Fruit fly (Drosophila melanogaster) whole organism, wandering third instar larva: ENCODE data around the gene CG4496.

Source experiments
- CG32264 ChIP-seq: fragments of 200-800 bp; sonication (Bioruptor generic); optimal IDR thresholded peaks from 2 replicates; lab custom pipeline; 2016; ENCODE audit warnings: missing biosample characterization, missing genetic modification characterization
- Dfd ChIP-seq: fragments of >200 bp; optimal IDR thresholded peaks from 2 replicates; lab custom pipeline; 2017; ENCODE audit warnings: missing biosample characterization, missing genetic modification characterization
- dl ChIP-seq, 2 experiments: fragments of 175-275, 200-275 bp in 1 of 2; fragments of 200-275 bp in 1 of 2; sonication (Bioruptor generic); optimal IDR thresholded peaks; lab custom pipeline; 2018; ENCODE audit warnings: mild to moderate bottlenecking in 2 of 2, missing biosample characterization in 2 of 2, missing genetic modification characterization in 2 of 2, moderate library complexity in 2 of 2; ENCODE audit not compliant: partially characterized antibody in 2 of 2, insufficient read depth in 1 of 2
- usp ChIP-seq: fragments of >200 bp; optimal IDR thresholded peaks from 2 replicates; lab custom pipeline; 2017; ENCODE audit warnings: missing biosample characterization, missing genetic modification characterization

DNA sequence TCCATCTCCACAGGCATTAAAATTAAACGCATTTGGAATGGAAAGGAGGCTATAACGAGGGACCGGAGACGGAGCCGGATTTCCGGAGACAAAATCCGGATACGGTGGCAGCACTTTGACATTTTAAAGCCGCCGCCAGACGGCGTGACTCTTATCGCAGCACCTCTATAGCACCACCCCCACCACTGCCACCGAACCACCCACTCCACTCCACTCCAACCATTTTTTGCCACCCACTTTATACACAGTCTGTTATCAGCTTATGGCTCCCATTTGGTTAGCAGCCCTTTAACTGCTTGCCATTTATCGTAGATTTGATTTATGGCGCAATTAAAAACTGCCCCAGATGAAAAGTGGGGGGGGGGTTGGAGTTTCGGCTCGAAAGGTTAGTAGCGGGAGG is 20.8 kb downstream of the CG4496 start:
- TF ChIP-seq Dfd (GFP tag; lab: Kevin White, UChicago): no peak
- no peak for TF ChIP-seq dl (GFP tag; optimal IDR thresholded peaks at IDR 0.05; lab: Kevin White, UChicago; ENCODE audit: insufficient read depth in 1 of 2, partially characterized antibody in 2 of 2)
- no peak for TF ChIP-seq CG32264 (GFP tag; lab: Kevin White, UChicago)
- TF ChIP-seq usp (GFP tag; lab: Kevin White, UChicago): no peak
